Worm (Caenorhabditis elegans): ENCODE results near the gene Y37E11AL.2.

- TF ChIP-seq efl-3 (GFP tag; optimal IDR thresholded peaks at IDR 0.05) (no peak), ceh-82 (tag; optimal IDR thresholded peaks at IDR 0.05) (no peak), egl-27 (tag; optimal IDR thresholded peaks at IDR 0.05) (no peak), ztf-4 (tag; optimal IDR thresholded peaks at IDR 0.05) (no peak), lin-39 (tag; optimal IDR thresholded peaks at IDR 0.05) (no peak), sox-4 (tag; optimal IDR thresholded peaks at IDR 0.05) (no peak), fkh-10 (GFP tag; optimal IDR thresholded peaks at IDR 0.05) (no peak), nhr-76 (tag; optimal IDR thresholded peaks at IDR 0.05) (no peak), aly-2 (tag; optimal IDR thresholded peaks at IDR 0.05) (no peak), elt-2 (tag; optimal IDR thresholded peaks at IDR 0.05) (no peak), hlh-17 (GFP tag; optimal IDR thresholded peaks at IDR 0.05; ENCODE audit: borderline replicate concordance) (no peak), nhr-28 (tag; optimal IDR thresholded peaks at IDR 0.05) (no peak), fos-1 (tag; optimal IDR thresholded peaks at IDR 0.05) (no peak), nhr-237 (tag; optimal IDR thresholded peaks at IDR 0.05) (no peak)
Measured at ce11 chrIV:3652784-3653383, 45.4 kb upstream of the Y37E11AL.2 start.
